Worm (Caenorhabditis elegans): Measurements from ENCODE around the gene btb-8.

ce11 chrII:1756582-1756981 lies 34.0 kb downstream of the btb-8 start, which contains the start of gene fbxb-53:
- TF ChIP-seq ceh-62 (tag; optimal IDR thresholded peaks at IDR 0.05): no peak
- no peak for TF ChIP-seq dpl-1 (GFP tag; optimal IDR thresholded peaks at IDR 0.05)
- no peak for TF ChIP-seq fos-1 (tag; optimal IDR thresholded peaks at IDR 0.05)
- no peak for TF ChIP-seq nhr-111 (GFP tag; optimal IDR thresholded peaks at IDR 0.05)
- TF ChIP-seq fkh-10 (GFP tag; optimal IDR thresholded peaks at IDR 0.05): no peak
- TF ChIP-seq cey-2 (tag; optimal IDR thresholded peaks at IDR 0.05; ENCODE audit: borderline replicate concordance, insufficient read depth): no peak
